Fruit fly (Drosophila melanogaster) whole organism, pupa: ENCODE results near the gene ca.

Experiments used
- CG10348 ChIP-seq: fragments of 200-800 bp; sonication (Bioruptor generic); IDR thresholded peaks from 2 replicates; pipeline ENCODE4 v1.3.6; 2022; ENCODE audit warnings: missing biosample characterization, missing genetic modification characterization
- CG15710 ChIP-seq: fragments of 200-800 bp; sonication (Bioruptor generic); optimal IDR thresholded peaks from 2 replicates; lab custom pipeline; 2018; ENCODE audit warnings: missing biosample characterization, mild to moderate bottlenecking, missing genetic modification characterization, moderate library complexity
- CG17806 ChIP-seq: fragments of 200-800 bp; sonication (Bioruptor generic); optimal IDR thresholded peaks from 2 replicates; lab custom pipeline; 2018; ENCODE audit warnings: missing biosample characterization, mild to moderate bottlenecking, missing genetic modification characterization, moderate library complexity
- CG32121 ChIP-seq: fragments of 200-800 bp; sonication (Bioruptor generic); IDR thresholded peaks from 2 replicates; pipeline ENCODE4 v1.3.6; 2022; ENCODE audit warnings: missing biosample characterization, missing genetic modification characterization
- CG8159 ChIP-seq: fragments of 200-800 bp; sonication (Bioruptor generic); optimal IDR thresholded peaks from 3 replicates; lab custom pipeline; 2018; ENCODE audit warnings: missing biosample characterization, mild to moderate bottlenecking, missing genetic modification characterization, moderate library complexity
- CG8301 ChIP-seq: fragments of 200-800 bp; sonication (Bioruptor generic); optimal IDR thresholded peaks from 2 replicates; lab custom pipeline; 2018; ENCODE audit warnings: missing biosample characterization, mild to moderate bottlenecking, missing genetic modification characterization
- CG9948 ChIP-seq: fragments of 200-800 bp; sonication (Bioruptor generic); optimal IDR thresholded peaks from 2 replicates; lab custom pipeline; 2018; ENCODE audit warnings: missing biosample characterization, mild to moderate bottlenecking, missing genetic modification characterization, moderate library complexity
- D1 ChIP-seq: fragments of 200-800 bp; sonication (Bioruptor generic); optimal IDR thresholded peaks from 2 replicates; lab custom pipeline; 2018; ENCODE audit warnings: missing biosample characterization, mild to moderate bottlenecking, missing genetic modification characterization, moderate library complexity
- EcR ChIP-seq: fragments of 200-800 bp; sonication (Bioruptor generic); optimal IDR thresholded peaks from 3 replicates; lab custom pipeline; 2019; ENCODE audit warnings: missing biosample characterization, missing genetic modification characterization, mild to moderate bottlenecking, moderate library complexity, missing genetic modification reagents
- Ets98B ChIP-seq: fragments of 200-800 bp; sonication (Bioruptor generic); IDR thresholded peaks from 2 replicates; pipeline ENCODE4 v1.3.6; 2022; ENCODE audit warnings: missing biosample characterization, missing genetic modification characterization
- Pif1A ChIP-seq: fragments of 200-800 bp; sonication (Bioruptor generic); optimal IDR thresholded peaks from 3 replicates; lab custom pipeline; 2016; ENCODE audit warnings: missing biosample characterization, missing genetic modification characterization
- Snoo ChIP-seq: fragments of 200-800 bp; sonication (Bioruptor generic); optimal IDR thresholded peaks from 3 replicates; lab custom pipeline; 2017; ENCODE audit warnings: missing biosample characterization, mild to moderate bottlenecking, missing genetic modification characterization, inconsistent platforms
- fd96Ca ChIP-seq: fragments of 200-800 bp; sonication (Bioruptor generic); IDR thresholded peaks from 3 replicates; pipeline ENCODE4 v1.3.6; 2022; ENCODE audit warnings: missing biosample characterization, missing genetic modification characterization
- rn ChIP-seq: fragments of 200-800 bp; sonication (Bioruptor generic); IDR thresholded peaks from 2 replicates; pipeline ENCODE4 v1.3.6; 2022; ENCODE audit warnings: missing biosample characterization, missing genetic modification characterization

DNA sequence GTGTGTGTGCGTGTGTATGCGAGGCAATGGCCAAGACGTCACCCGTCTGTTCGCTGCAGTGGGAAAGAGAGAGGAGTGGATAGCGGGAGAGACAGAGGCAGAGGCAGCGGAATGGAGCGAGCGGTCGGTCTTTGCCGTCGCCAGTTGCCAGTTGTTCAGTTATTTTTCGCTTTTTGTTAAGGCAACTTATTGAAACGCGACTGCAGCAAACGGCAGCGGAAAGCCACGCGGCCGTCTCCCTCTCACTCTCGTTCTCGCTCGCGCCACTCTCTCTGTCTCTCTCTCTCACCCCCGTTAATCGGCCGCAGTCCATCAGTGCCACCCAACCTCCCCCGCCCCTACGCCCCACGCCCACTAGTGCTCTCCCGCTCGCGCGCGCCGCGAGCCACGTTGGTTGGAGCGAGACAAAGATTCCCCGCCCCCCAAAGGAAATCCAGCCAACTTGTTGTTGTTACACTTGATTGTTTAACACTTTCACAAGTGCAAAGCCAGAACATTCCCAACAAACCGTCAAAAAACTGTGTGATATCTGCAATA is 33.7 kb upstream of the ca start:
- TF ChIP-seq Ets98B = peak; percentile 70
- peak; percentile 33; the same call in 1 of the 2 replicates for TF ChIP-seq rn (GFP tag; lab: Robert Waterston, UW)
- TF ChIP-seq Pif1A (GFP tag; lab: Kevin White, UChicago) = no peak
- no peak for TF ChIP-seq CG8301 (tag; lab: Kevin White, UChicago)
- TF ChIP-seq CG17806 (tag; lab: Kevin White, UChicago) = no peak
- peak; percentile 54 for TF ChIP-seq CG10348
- peak; percentile 84 for TF ChIP-seq EcR (GFP tag; lab: Kevin White, UChicago)
- no peak for TF ChIP-seq Snoo (tag; lab: Kevin White, UChicago)
- no peak for TF ChIP-seq D1
- peak; percentile 51; the same call in 2 of the 3 replicates for TF ChIP-seq fd96Ca (GFP tag; lab: Robert Waterston, UW)
- TF ChIP-seq CG8159 (tag; lab: Kevin White, UChicago) = no peak
- peak; percentile 78 for TF ChIP-seq CG32121 (GFP tag; lab: Robert Waterston, UW)
- TF ChIP-seq CG9948 (tag; lab: Kevin White, UChicago) = no peak
- peak; percentile 19 for TF ChIP-seq CG15710
